Fruit fly (Drosophila melanogaster) whole organism, embryonic: ENCODE data around the gene CG31777.

Source experiments
- CG10209 ChIP-seq: fragments of 200-800 bp; sonication (Bioruptor generic); optimal IDR thresholded peaks from 3 replicates; lab custom pipeline; 2017; ENCODE audit warnings: missing biosample characterization, mild to moderate bottlenecking, missing genetic modification characterization, missing genetic modification reagents
- CG10321 ChIP-seq: fragments of 200-800 bp; sonication (Bioruptor generic); IDR thresholded peaks from 2 replicates; pipeline ENCODE4 v1.3.6; 2022; ENCODE audit warnings: missing biosample characterization, missing genetic modification characterization
- CG12219 ChIP-seq: fragments of 200-800 bp; sonication (Bioruptor generic); optimal IDR thresholded peaks from 3 replicates; lab custom pipeline; 2018; ENCODE audit warnings: missing biosample characterization, mild to moderate bottlenecking, missing genetic modification characterization
- CG2889 ChIP-seq: fragments of 200-800 bp; sonication (Bioruptor generic); IDR thresholded peaks from 3 replicates; pipeline ENCODE4 v1.3.6; 2022; ENCODE audit warnings: missing biosample characterization, missing genetic modification characterization
- CG32532 ChIP-seq: fragments of 200-800 bp; sonication (Bioruptor generic); IDR thresholded peaks from 2 replicates; pipeline ENCODE4 v1.3.6; 2022; ENCODE audit warnings: missing biosample characterization, missing genetic modification characterization
- CG3847 ChIP-seq: fragments of 200-800 bp; sonication (Bioruptor generic); IDR thresholded peaks from 2 replicates; pipeline ENCODE4 v1.3.6; 2022; ENCODE audit warnings: missing biosample characterization, missing genetic modification characterization
- CG5953 ChIP-seq: fragments of 200-800 bp; sonication (Bioruptor generic); IDR thresholded peaks from 2 replicates; pipeline ENCODE4 v1.3.6; 2022; ENCODE audit warnings: missing biosample characterization, missing genetic modification characterization
- CG6791 ChIP-seq: fragments of 200-800 bp; sonication (Bioruptor generic); IDR thresholded peaks from 3 replicates; pipeline ENCODE4 v1.3.6; 2022; ENCODE audit warnings: missing biosample characterization, missing genetic modification characterization; ENCODE audit not compliant: partially characterized antibody
- CG7372 ChIP-seq: fragments of 200-800 bp; sonication (Bioruptor generic); IDR thresholded peaks from 2 replicates; pipeline ENCODE4 v1.3.6; 2022; ENCODE audit warnings: missing biosample characterization, missing genetic modification characterization
- CG8388 ChIP-seq: fragments of 200-800 bp; sonication (Bioruptor generic); optimal IDR thresholded peaks from 2 replicates; lab custom pipeline; 2019; ENCODE audit warnings: missing biosample characterization, mild to moderate bottlenecking, missing genetic modification characterization, moderate library complexity
- CG8765 ChIP-seq: fragments of 200-800 bp; sonication (Bioruptor generic); IDR thresholded peaks from 2 replicates; pipeline ENCODE4 v1.3.6; 2022; ENCODE audit warnings: missing biosample characterization, missing genetic modification characterization
- Dfd ChIP-seq, 2 experiments: fragments of >200 bp; optimal IDR thresholded peaks; 2 replicates each; lab custom pipeline; 2017; ENCODE audit warnings: missing biosample characterization in 2 of 2, missing genetic modification characterization in 2 of 2
- E2f2 ChIP-seq: fragments of 200-800 bp; sonication (Bioruptor generic); IDR thresholded peaks from 2 replicates; pipeline ENCODE4 v1.3.6; 2022; ENCODE audit warnings: missing biosample characterization, missing genetic modification characterization
- GATAe ChIP-seq: fragments of 200-800 bp; sonication (Bioruptor generic); conservative IDR thresholded peaks from 2 replicates; pipeline ENCODE4 v1.3.6; 2022; ENCODE audit warnings: missing biosample characterization, missing genetic modification characterization
- Gsc ChIP-seq: fragments of 200-800 bp; sonication (Bioruptor generic); IDR thresholded peaks from 2 replicates; pipeline ENCODE4 v1.3.6; 2022; ENCODE audit warnings: missing biosample characterization, missing genetic modification characterization
- Meics ChIP-seq: fragments of 200-800 bp; sonication (Bioruptor generic); optimal IDR thresholded peaks from 2 replicates; lab custom pipeline; 2017; ENCODE audit warnings: missing biosample characterization, mild to moderate bottlenecking, missing genetic modification characterization
- Mes4 ChIP-seq: fragments of 200-800 bp; sonication (Bioruptor generic); optimal IDR thresholded peaks from 2 replicates; lab custom pipeline; 2016; ENCODE audit warnings: missing biosample characterization, missing genetic modification characterization
- Oli ChIP-seq: fragments of 200-800 bp; sonication (Bioruptor generic); optimal IDR thresholded peaks from 2 replicates; lab custom pipeline; 2018; ENCODE audit warnings: missing biosample characterization, mild to moderate bottlenecking, missing genetic modification characterization, moderate library complexity
- PHDP ChIP-seq: fragments of 200-800 bp; sonication (Bioruptor generic); optimal IDR thresholded peaks from 3 replicates; lab custom pipeline; 2018; ENCODE audit warnings: missing biosample characterization, mild to moderate bottlenecking, missing genetic modification characterization, moderate library complexity
- Pdp1 ChIP-seq, 2 experiments: fragments of 200-800 bp; sonication (Bioruptor generic); optimal IDR thresholded peaks; 3 replicates each; lab custom pipeline; 2016; ENCODE audit warnings: missing biosample characterization in 2 of 2, missing genetic modification characterization in 2 of 2, mild to moderate bottlenecking in 1 of 2, moderate library complexity in 1 of 2
- ase ChIP-seq: fragments of 200-800 bp; sonication (Bioruptor generic); IDR thresholded peaks from 3 replicates; pipeline ENCODE4 v1.3.6; 2022; ENCODE audit warnings: missing biosample characterization, missing genetic modification characterization
- az2 ChIP-seq: fragments of 200-800 bp; sonication (Bioruptor generic); optimal IDR thresholded peaks from 3 replicates; lab custom pipeline; 2016; ENCODE audit warnings: missing biosample characterization, missing genetic modification characterization
- cato ChIP-seq: fragments of 200-800 bp; sonication (Bioruptor generic); optimal IDR thresholded peaks from 2 replicates; lab custom pipeline; 2016; ENCODE audit warnings: missing biosample characterization, missing genetic modification characterization, borderline replicate concordance
- crc ChIP-seq: fragments of 200-800 bp; sonication (Bioruptor generic); optimal IDR thresholded peaks from 2 replicates; lab custom pipeline; 2016; ENCODE audit warnings: missing biosample characterization, missing genetic modification characterization
- dm ChIP-seq: fragments of 200-800 bp; sonication (Bioruptor generic); optimal IDR thresholded peaks from 3 replicates; lab custom pipeline; 2016; ENCODE audit warnings: missing biosample characterization, missing genetic modification characterization
- ems ChIP-seq: fragments of 200-800 bp; sonication (Bioruptor generic); optimal IDR thresholded peaks from 3 replicates; lab custom pipeline; 2016; ENCODE audit warnings: missing biosample characterization, missing genetic modification characterization
- fru ChIP-seq: fragments of >200 bp; optimal IDR thresholded peaks from 2 replicates; lab custom pipeline; 2017
- gcm2 ChIP-seq: fragments of 200-800 bp; sonication (Bioruptor generic); optimal IDR thresholded peaks from 2 replicates; lab custom pipeline; 2016; ENCODE audit warnings: missing biosample characterization, missing genetic modification characterization
- lab ChIP-seq: fragments of 200-800 bp; sonication (Bioruptor generic); optimal IDR thresholded peaks from 3 replicates; lab custom pipeline; 2017; ENCODE audit warnings: missing biosample characterization, missing genetic modification characterization, mild to moderate bottlenecking, moderate library complexity, missing genetic modification reagents
- onecut ChIP-seq: fragments of 200-800 bp; sonication (Bioruptor generic); IDR thresholded peaks from 2 replicates; pipeline ENCODE4 v1.3.6; 2022; ENCODE audit warnings: missing biosample characterization, missing genetic modification characterization
- pan ChIP-seq, 4 experiments: fragments of >200 bp in 3 of 4; fragments of 200-800 bp in 1 of 4; sonication (Bioruptor generic) in 1 of 4; optimal IDR thresholded peaks in 3 of 4; IDR thresholded peaks in 1 of 4; 2 replicates each; pipeline versions ENCODE4 v1.3.6 to Lab custom; 2017 to 2022; ENCODE audit warnings: missing biosample characterization in 2 of 4, missing genetic modification characterization in 2 of 4, mixed read lengths in 1 of 4
- tgo ChIP-seq: fragments of 200-800 bp; sonication (Bioruptor generic); IDR thresholded peaks from 3 replicates; pipeline ENCODE4 v1.3.6; 2022; ENCODE audit warnings: missing biosample characterization, missing genetic modification characterization
- usp ChIP-seq: fragments of >200 bp; optimal IDR thresholded peaks from 2 replicates; lab custom pipeline; 2017; ENCODE audit warnings: missing biosample characterization, missing genetic modification characterization

The CG31777 gene

DNA sequence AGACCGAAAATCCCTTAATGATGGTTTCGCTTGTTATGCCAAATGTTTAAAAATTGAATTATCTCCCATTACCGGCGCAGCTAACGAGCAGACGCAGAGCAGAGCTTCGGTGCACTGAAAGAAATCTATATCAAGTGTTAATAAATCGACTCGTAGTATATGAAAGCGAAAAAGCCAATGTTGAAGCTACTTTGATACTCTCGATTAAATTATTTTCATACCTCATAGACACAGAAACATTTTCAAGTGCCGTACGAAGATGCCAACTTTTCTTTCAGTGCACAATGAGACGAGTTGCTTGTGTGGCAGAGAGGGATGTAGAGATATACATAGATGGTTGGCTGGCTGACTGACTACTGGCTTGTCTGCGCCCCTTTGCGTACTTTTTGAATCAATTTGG is 31.1 kb downstream of the CG31777 start (continued):
- TF ChIP-seq CG3847 (GFP tag; lab: Robert Waterston, UW) (peak; percentile 10; the same call in 1 of the 2 replicates), CG6791 (GFP tag; lab: Robert Waterston, UW) (no peak), Mes4 (GFP tag; lab: Kevin White, UChicago) (no peak)

DNA sequence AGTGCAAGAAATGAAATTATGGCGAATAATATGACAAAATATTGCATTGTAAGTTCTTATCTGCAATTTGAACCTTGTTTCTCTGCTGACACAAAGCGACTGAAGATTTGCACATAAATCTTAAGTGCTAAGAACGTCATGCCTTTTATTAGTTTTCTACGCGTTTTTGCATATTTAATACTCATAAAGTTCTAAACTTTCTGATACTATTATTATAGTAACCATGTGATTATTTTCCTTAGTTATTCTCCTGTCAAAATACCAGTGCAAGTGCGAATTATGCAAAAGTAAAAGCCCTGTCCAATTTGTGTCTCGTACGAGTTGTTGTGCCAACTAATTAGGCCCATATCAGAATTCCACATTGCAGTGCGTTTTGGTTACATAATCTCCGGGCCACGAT is 36.4 kb downstream of the CG31777 start, which contains the start of gene Sfp24Bc:
Gene Sfp24Bc (minus strand): TSS at position 101 of the 400 bp plus-strand sequence.
- TF ChIP-seq cato = no peak
- peak in 1 of 2 experiments; percentile 54 for TF ChIP-seq Pdp1 (GFP tag; optimal IDR thresholded peaks at IDR 0.05; lab: Kevin White, UChicago)
- TF ChIP-seq CG8388 = no peak
- TF ChIP-seq, all 482 proteins: peak for 1

DNA sequence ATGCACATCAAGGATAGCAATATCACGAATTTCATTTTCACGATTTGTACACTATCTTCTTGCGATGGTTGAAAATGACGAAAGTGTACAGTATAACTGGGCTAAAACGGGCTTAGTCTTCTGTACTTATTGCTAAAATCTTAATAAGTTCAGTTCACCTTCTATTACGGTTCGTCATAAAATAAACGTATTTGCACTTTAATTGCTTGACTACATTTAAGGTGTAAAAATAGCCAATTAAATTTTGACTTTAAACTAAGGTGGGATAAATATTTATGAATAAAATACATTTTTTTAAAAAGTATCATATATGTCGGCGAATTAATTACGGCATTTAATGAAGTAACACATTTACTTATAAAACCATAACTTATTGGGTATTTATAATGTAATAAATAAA is 37.2 kb downstream of the CG31777 start, which contains the start of gene Sfp24Bb:
Gene Sfp24Bb (minus strand): TSS at position 101 of the 400 bp plus-strand sequence.
- TF ChIP-seq usp = no peak
- no peak for TF ChIP-seq CG12219 (GFP tag; lab: Kevin White, UChicago)
- TF ChIP-seq tgo = no peak
- TF ChIP-seq crc (GFP tag; lab: Kevin White, UChicago) = no peak
- no peak for TF ChIP-seq lab (GFP tag; lab: Kevin White, UChicago)
- no peak for TF ChIP-seq Dfd (GFP tag; optimal IDR thresholded peaks at IDR 0.05; lab: Kevin White, UChicago)
- no peak for TF ChIP-seq ase
- TF ChIP-seq CG10209 (GFP tag; lab: Kevin White, UChicago) = no peak
- no peak for TF ChIP-seq fru (lab: Kevin White, UChicago)
- no peak for TF ChIP-seq CG5953 (GFP tag; lab: Robert Waterston, UW)
- no peak for TF ChIP-seq CG2889
- no peak for TF ChIP-seq CG7372
- TF ChIP-seq CG32532 (GFP tag; lab: Robert Waterston, UW) = no peak

DNA sequence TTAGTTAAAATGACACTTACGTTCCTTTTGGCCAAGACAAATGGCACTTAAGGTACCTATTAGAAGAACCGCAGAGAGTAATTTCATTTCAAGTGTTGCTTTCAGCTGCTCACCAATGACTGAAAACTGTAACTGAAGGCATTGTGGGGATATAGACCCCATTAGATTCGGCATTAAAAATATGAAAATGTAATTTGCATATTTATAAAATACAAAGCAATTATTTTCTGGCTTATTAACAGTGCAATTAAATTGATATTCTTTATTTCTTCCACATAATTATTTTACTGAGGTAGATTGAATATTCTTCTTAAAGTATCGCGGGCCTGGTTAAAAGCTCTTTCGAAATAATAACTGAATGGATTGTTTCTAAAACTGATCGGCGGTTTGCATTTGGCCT is 37.8 kb downstream of the CG31777 start, which contains the start of gene Sfp24Bd:
Gene Sfp24Bd (minus strand): TSS at position 101 of the 400 bp plus-strand sequence.
- no peak for TF ChIP-seq Oli (tag; lab: Kevin White, UChicago)
- TF ChIP-seq E2f2 (GFP tag; lab: Robert Waterston, UW) = no peak
- no peak for TF ChIP-seq GATAe (GFP tag; lab: Robert Waterston, UW)

DNA sequence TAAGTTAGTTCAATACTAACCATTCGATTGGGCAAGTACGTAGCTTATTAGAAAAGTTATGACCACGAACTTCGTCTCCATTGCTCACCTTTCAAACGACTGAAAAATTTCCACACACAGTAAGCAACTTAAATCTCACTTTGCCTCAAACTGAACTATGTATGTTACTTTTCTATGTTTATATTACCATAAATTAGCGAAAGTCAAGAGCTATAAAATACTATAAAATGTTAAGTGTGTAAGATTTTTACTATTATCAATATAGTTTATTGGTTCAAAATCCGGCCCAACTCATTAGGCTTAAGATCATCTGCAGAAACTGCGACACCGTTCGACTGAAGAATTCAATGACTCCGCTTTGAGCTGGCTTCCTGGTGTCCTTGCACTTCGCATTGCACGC is 38.4 kb downstream of the CG31777 start, which contains the start of gene Sfp24Ba:
Gene Sfp24Ba (minus strand): TSS at position 101 of the 400 bp plus-strand sequence.
- no peak for TF ChIP-seq CG32532 (GFP tag; lab: Robert Waterston, UW)
- TF ChIP-seq pan (optimal IDR thresholded peaks at IDR 0.05; lab: Kevin White, UChicago) = no peak
- no peak for TF ChIP-seq pan (GFP tag; optimal IDR thresholded peaks at IDR 0.05 in 1 of 2, IDR thresholded peaks at IDR 0.05 in 1 of 2)
- TF ChIP-seq ems = no peak
- no peak for TF ChIP-seq dm
- TF ChIP-seq gcm2 (GFP tag; lab: Kevin White, UChicago) = no peak
- TF ChIP-seq CG10321 (GFP tag; lab: Robert Waterston, UW) = no peak
- TF ChIP-seq PHDP (tag; lab: Kevin White, UChicago) = no peak
- TF ChIP-seq az2 (GFP tag; lab: Kevin White, UChicago) = no peak
- no peak for TF ChIP-seq CG8765
- no peak for TF ChIP-seq Gsc (GFP tag; lab: Robert Waterston, UW)
- no peak for TF ChIP-seq ase
- TF ChIP-seq Meics (GFP tag; lab: Kevin White, UChicago) = no peak
- no peak for TF ChIP-seq onecut (GFP tag; lab: Robert Waterston, UW)
